Worm (Caenorhabditis elegans) whole organism, L1 larva: Measurements from ENCODE around the gene T25G12.13.
A peak's percentile ranks its signal among the peaks of the same experiment; 100 is the strongest.

Experiments used
- C04F5.9 ChIP-seq: sonication (generic microtip); optimal IDR thresholded peaks from 2 replicates; lab custom pipeline; 2016; ENCODE audit warnings: missing genetic modification characterization, missing compliant biosample characterization
- C34B4.2 ChIP-seq: sonication (generic microtip); optimal IDR thresholded peaks from 2 replicates; lab custom pipeline; 2017; ENCODE audit warnings: mild to moderate bottlenecking, missing genetic modification characterization, missing compliant biosample characterization
- Y116A8C.19 ChIP-seq: sonication (generic microtip); optimal IDR thresholded peaks from 2 replicates; lab custom pipeline; 2016; ENCODE audit warnings: missing compliant biosample characterization, missing genetic modification characterization, borderline replicate concordance
- aly-2 ChIP-seq: fragments of 150-350 bp; optimal IDR thresholded peaks from 2 replicates; lab custom pipeline; 2014; ENCODE audit warnings: missing biosample characterization, missing genetic modification characterization
- blmp-1 ChIP-seq: fragments of 150-350 bp; optimal IDR thresholded peaks from 2 replicates; lab custom pipeline; 2014; ENCODE audit warnings: missing biosample characterization, missing genetic modification characterization
- ceh-8 ChIP-seq: fragments of 200-800 bp; sonication (Bioruptor generic); optimal IDR thresholded peaks from 2 replicates; lab custom pipeline; 2018; ENCODE audit warnings: mild to moderate bottlenecking, missing genetic modification characterization, moderate library complexity, missing compliant biosample characterization
- ceh-82 ChIP-seq, 3 experiments: fragments of 150-350 bp in 1 of 3; sonication (generic microtip) in 2 of 3; optimal IDR thresholded peaks; 2 replicates each; lab custom pipeline; 2014 to 2017; ENCODE audit warnings: missing biosample characterization in 3 of 3, missing genetic modification characterization in 3 of 3
- ceh-90 ChIP-seq: sonication (generic microtip); optimal IDR thresholded peaks from 2 replicates; lab custom pipeline; 2016; ENCODE audit warnings: missing genetic modification characterization, missing compliant biosample characterization
- ces-1 ChIP-seq: fragments of 150-350 bp; optimal IDR thresholded peaks from 2 replicates; lab custom pipeline; 2014; ENCODE audit warnings: missing biosample characterization, missing genetic modification reagents, missing genetic modification characterization
- dpl-1 ChIP-seq, 3 experiments: fragments of 150-350 bp in 2 of 3; sonication (generic microtip) in 1 of 3; optimal IDR thresholded peaks; 2 replicates each; lab custom pipeline; 2014 to 2017; ENCODE audit warnings: missing biosample characterization in 3 of 3, missing genetic modification characterization in 3 of 3, missing genetic modification reagents in 3 of 3
- efl-1 ChIP-seq, 4 experiments: fragments of 150-350 bp; optimal IDR thresholded peaks in 3 of 4; peaks in 1 of 4; 1 replicate in 1 of 4; 2 replicates in 3 of 4; lab custom pipeline; 2014; ENCODE audit warnings: missing biosample characterization in 2 of 4, missing genetic modification characterization in 2 of 4, missing genetic modification reagents in 2 of 4
- efl-3 ChIP-seq: fragments of 200-800 bp; sonication (Bioruptor generic); optimal IDR thresholded peaks from 2 replicates; lab custom pipeline; 2018; ENCODE audit warnings: mild to moderate bottlenecking, missing genetic modification characterization, missing compliant biosample characterization
- elt-2 ChIP-seq: sonication (generic microtip); optimal IDR thresholded peaks from 2 replicates; lab custom pipeline; 2016; ENCODE audit warnings: missing genetic modification characterization, mild to moderate bottlenecking, inconsistent platforms, missing compliant biosample characterization, missing genetic modification reagents
- elt-3 ChIP-seq, 6 experiments: fragments of 150-350 bp in 1 of 6; sonication (generic microtip); optimal IDR thresholded peaks; 2 replicates each; lab custom pipeline; 2017 to 2018; ENCODE audit warnings: missing biosample characterization in 6 of 6, missing genetic modification characterization in 6 of 6, inconsistent platforms in 1 of 6
- fkh-10 ChIP-seq: sonication (generic microtip); optimal IDR thresholded peaks from 2 replicates; lab custom pipeline; 2017; ENCODE audit warnings: missing biosample characterization, missing genetic modification reagents, missing genetic modification characterization
- grh-1 ChIP-seq: fragments of 200-800 bp; sonication (Bioruptor generic); IDR thresholded peaks from 2 replicates; pipeline ENCODE4 v1.3.6; 2022; ENCODE audit warnings: missing genetic modification reagents, missing genetic modification characterization, missing compliant biosample characterization
- isw-1 ChIP-seq: fragments of 200-800 bp; sonication (Bioruptor generic); IDR thresholded peaks from 2 replicates; pipeline ENCODE4 v1.3.6; 2022; ENCODE audit warnings: missing genetic modification characterization, missing compliant biosample characterization
- lin-13 ChIP-seq: fragments of 150-350 bp; optimal IDR thresholded peaks from 2 replicates; lab custom pipeline; 2014; ENCODE audit warnings: missing biosample characterization, missing genetic modification reagents, missing genetic modification characterization
- lin-14 ChIP-seq: fragments of 200-800 bp; sonication (Bioruptor generic); optimal IDR thresholded peaks from 2 replicates; lab custom pipeline; 2018; ENCODE audit warnings: mild to moderate bottlenecking, missing genetic modification characterization, moderate library complexity, missing compliant biosample characterization
- lin-15B ChIP-seq: fragments of 150-350 bp; sonication (generic microtip); optimal IDR thresholded peaks from 3 replicates; lab custom pipeline; 2014; ENCODE audit warnings: missing biosample characterization, missing genetic modification characterization
- lin-35 ChIP-seq, 2 experiments: fragments of 150-350 bp; optimal IDR thresholded peaks; 2 replicates each; lab custom pipeline; 2014; ENCODE audit warnings: missing biosample characterization in 2 of 2, missing genetic modification characterization in 2 of 2, missing genetic modification reagents in 2 of 2
- lin-39 ChIP-seq: fragments of 150-350 bp; optimal IDR thresholded peaks from 2 replicates; lab custom pipeline; 2014; ENCODE audit warnings: missing biosample characterization, missing genetic modification reagents, missing genetic modification characterization
- mab-9 ChIP-seq: fragments of 200-800 bp; sonication (Bioruptor generic); IDR thresholded peaks from 2 replicates; pipeline ENCODE4 v1.3.6; 2022; ENCODE audit warnings: missing genetic modification reagents, missing genetic modification characterization, missing compliant biosample characterization
- mdl-1 ChIP-seq, 2 experiments: fragments of 150-350 bp; optimal IDR thresholded peaks; 2 replicates each; lab custom pipeline; 2014 to 2017; ENCODE audit warnings: missing biosample characterization in 2 of 2, missing genetic modification characterization in 2 of 2, inconsistent platforms in 1 of 2
- mef-2 ChIP-seq: fragments of 150-350 bp; optimal IDR thresholded peaks from 2 replicates; lab custom pipeline; 2014; ENCODE audit warnings: missing biosample characterization, missing genetic modification characterization
- nhr-12 ChIP-seq: sonication (generic microtip); optimal IDR thresholded peaks from 2 replicates; lab custom pipeline; 2017; ENCODE audit warnings: missing biosample characterization, missing genetic modification characterization
- nhr-20 ChIP-seq: sonication (generic microtip); optimal IDR thresholded peaks from 2 replicates; lab custom pipeline; 2016; ENCODE audit warnings: mild to moderate bottlenecking, missing genetic modification characterization, missing compliant biosample characterization
- nhr-28 ChIP-seq: fragments of 150-350 bp; optimal IDR thresholded peaks from 2 replicates; lab custom pipeline; 2014; ENCODE audit warnings: missing biosample characterization, missing genetic modification characterization
- nhr-47 ChIP-seq: sonication (generic microtip); optimal IDR thresholded peaks from 2 replicates; lab custom pipeline; 2016; ENCODE audit warnings: mild to moderate bottlenecking, missing genetic modification characterization, moderate library complexity, missing compliant biosample characterization
- nhr-71 ChIP-seq: sonication (generic microtip); optimal IDR thresholded peaks from 2 replicates; lab custom pipeline; 2016; ENCODE audit warnings: mild to moderate bottlenecking, missing genetic modification characterization, moderate library complexity, missing compliant biosample characterization
- nhr-85 ChIP-seq: sonication (generic microtip); peaks from one replicate; lab custom pipeline; 2016; ENCODE audit warnings: missing genetic modification characterization, inconsistent platforms, missing compliant biosample characterization
- nhr-90 ChIP-seq: sonication (generic microtip); optimal IDR thresholded peaks from 2 replicates; lab custom pipeline; 2016; ENCODE audit warnings: mild to moderate bottlenecking, missing genetic modification characterization, missing compliant biosample characterization; ENCODE audit not compliant: poor library complexity
- rnt-1 ChIP-seq: sonication (generic microtip); optimal IDR thresholded peaks from 2 replicates; lab custom pipeline; 2016; ENCODE audit warnings: mild to moderate bottlenecking, missing genetic modification characterization, moderate library complexity, missing compliant biosample characterization
- snu-23 ChIP-seq: sonication (generic microtip); optimal IDR thresholded peaks from 2 replicates; lab custom pipeline; 2016; ENCODE audit warnings: missing genetic modification characterization, missing compliant biosample characterization
- swsn-7 ChIP-seq: sonication (generic microtip); optimal IDR thresholded peaks from 2 replicates; lab custom pipeline; 2016; ENCODE audit warnings: missing genetic modification characterization, missing compliant biosample characterization
- tlp-1 ChIP-seq: fragments of 150-350 bp; optimal IDR thresholded peaks from 2 replicates; lab custom pipeline; 2014; ENCODE audit warnings: missing biosample characterization, missing genetic modification characterization
- unc-86 ChIP-seq: sonication (generic microtip); optimal IDR thresholded peaks from 2 replicates; lab custom pipeline; 2016; ENCODE audit warnings: missing genetic modification characterization, missing compliant biosample characterization
- vab-15 ChIP-seq: sonication (generic microtip); optimal IDR thresholded peaks from 2 replicates; lab custom pipeline; 2017; ENCODE audit warnings: missing genotype, mild to moderate bottlenecking, missing genetic modification characterization, missing compliant biosample characterization
- zag-1 ChIP-seq: fragments of 150-350 bp; optimal IDR thresholded peaks from 2 replicates; lab custom pipeline; 2014; ENCODE audit warnings: missing biosample characterization, missing genetic modification characterization

The T25G12.13 gene

ce11 chrX:17216178-17216577 lies 27.0 kb upstream of the T25G12.13 start (continued):
- TF ChIP-seq efl-3 (GFP tag; lab: Kevin White, UChicago) (no peak), nhr-90 (tag; lab: Kevin White, UChicago) (peak; percentile 24), nhr-47 (tag; lab: Kevin White, UChicago) (no peak), rnt-1 (tag; lab: Kevin White, UChicago) (peak; percentile 58), Y116A8C.19 (no peak), ces-1 (GFP tag; lab: Kevin White, UChicago) (no peak)

ce11 chrX:17217050-17217813 lies 25.9 kb upstream of the T25G12.13 start, which contains the start of gene acdh-7:
acdh-7 (minus strand) TSS chrX:17217105.
- TF ChIP-seq efl-1 (optimal IDR thresholded peaks at IDR 0.05; lab: Kevin White, UChicago) (no peak), efl-1 (GFP tag; optimal IDR thresholded peaks at IDR 0.05 in 1 of 2; lab: Kevin White, UChicago) (no peak), elt-3 (tag; optimal IDR thresholded peaks at IDR 0.05; lab: Kevin White, UChicago) (peak in 2 of 6 experiments; percentile 3 to 69), nhr-20 (tag; lab: Kevin White, UChicago) (peak; percentile 12), lin-14 (GFP tag; lab: Kevin White, UChicago) (peak; percentile 26), vab-15 (tag; lab: Kevin White, UChicago) (no peak), fkh-10 (GFP tag; lab: Kevin White, UChicago) (no peak), nhr-71 (tag; lab: Kevin White, UChicago) (peak; percentile 21), rnt-1 (tag; lab: Kevin White, UChicago) (peak; percentile 42), elt-2 (peak; percentile 24), ceh-8 (GFP tag; lab: Kevin White, UChicago) (no peak), blmp-1 (tag; lab: Kevin White, UChicago) (peak; percentile 66), C04F5.9 (tag; lab: Kevin White, UChicago) (no peak)

- TF ChIP-seq ceh-90 (tag; lab: Kevin White, UChicago) (no peak), blmp-1 (tag; lab: Kevin White, UChicago) (peak; percentile 64), nhr-85 (peak; percentile 38), C34B4.2 (tag; lab: Kevin White, UChicago) (no peak), grh-1 (GFP tag; lab: Robert Waterston, UW) (no peak), swsn-7 (tag; lab: Kevin White, UChicago) (no peak), isw-1 (GFP tag; lab: Robert Waterston, UW) (no peak), ces-1 (GFP tag; lab: Kevin White, UChicago) (no peak), tlp-1 (no peak), lin-14 (GFP tag; lab: Kevin White, UChicago) (peak; percentile 61), snu-23 (GFP tag; lab: Kevin White, UChicago) (peak; percentile 6)
- TF ChIP-seq, all 84 proteins: peak for 4
Measured at ce11 chrX:17221873-17222525, 21.2 kb upstream of the T25G12.13 start, which contains the start of gene rab-6.2. rab-6.2 (plus strand) TSS chrX:17222475.

- TF ChIP-seq zag-1 (tag; lab: Kevin White, UChicago) (no peak), efl-3 (GFP tag; lab: Kevin White, UChicago) (no peak), ceh-82 (tag; optimal IDR thresholded peaks at IDR 0.05; lab: Kevin White, UChicago) (no peak), lin-13 (no peak), ceh-8 (GFP tag; lab: Kevin White, UChicago) (no peak), lin-35 (GFP tag; optimal IDR thresholded peaks at IDR 0.05; lab: Kevin White, UChicago) (no peak), nhr-20 (tag; lab: Kevin White, UChicago) (no peak), nhr-90 (tag; lab: Kevin White, UChicago) (no peak), unc-86 (no peak), lin-15B (no peak), mab-9 (GFP tag; lab: Robert Waterston, UW) (no peak), nhr-28 (no peak), dpl-1 (GFP tag; optimal IDR thresholded peaks at IDR 0.05; lab: Kevin White, UChicago) (no peak), lin-39 (no peak), mdl-1 (tag; optimal IDR thresholded peaks at IDR 0.05; lab: Kevin White, UChicago) (no peak), aly-2 (tag; lab: Kevin White, UChicago) (no peak), nhr-12 (no peak), mef-2 (no peak), Y116A8C.19 (no peak)
- TF ChIP-seq, all 84 proteins: peak for 0
Measured at ce11 chrX:17227376-17227775, 15.8 kb upstream of the T25G12.13 start.
